Worm (Caenorhabditis elegans) whole organism, L4 larva: Measurements from ENCODE around the gene D1054.8.
A peak's percentile ranks its signal among the peaks of the same experiment; 100 is the strongest.

Experiments
- aha-1 ChIP-seq: fragments of 150-350 bp; peaks from one replicate; lab custom pipeline; 2014; ENCODE audit warnings: missing biosample characterization, missing genetic modification characterization
- ama-1 ChIP-seq: fragments of 150-350 bp; optimal IDR thresholded peaks from 2 replicates; lab custom pipeline; 2014; ENCODE audit warnings: inconsistent platforms, mixed read lengths
- ces-1 ChIP-seq: fragments of 150-350 bp; sonication (generic microtip); optimal IDR thresholded peaks from 4 replicates; lab custom pipeline; 2014; ENCODE audit warnings: missing biosample characterization, missing genetic modification reagents, missing genetic modification characterization
- dmd-8 ChIP-seq: fragments of 200-800 bp; sonication (Bioruptor generic); IDR thresholded peaks from 2 replicates; pipeline ENCODE4 v1.3.6; 2022; ENCODE audit warnings: missing genetic modification characterization, missing compliant biosample characterization
- fos-1 ChIP-seq: fragments of 150-350 bp; optimal IDR thresholded peaks from 2 replicates; lab custom pipeline; 2014; ENCODE audit warnings: missing biosample characterization, missing genetic modification characterization
- lir-3 ChIP-seq: sonication (generic microtip); optimal IDR thresholded peaks from 2 replicates; lab custom pipeline; 2016; ENCODE audit warnings: mild to moderate bottlenecking, missing genetic modification characterization, missing compliant biosample characterization
- pha-4 ChIP-seq, 2 experiments: fragments of 150-350 bp in 1 of 2; fragments of 200-800 bp in 1 of 2; sonication (Bioruptor generic) in 1 of 2; IDR thresholded peaks in 1 of 2; optimal IDR thresholded peaks in 1 of 2; 2 replicates each; pipeline versions ENCODE4 v1.3.6 to Lab custom; 2014 to 2022; ENCODE audit warnings: missing genetic modification characterization in 2 of 2, missing genetic modification reagents in 2 of 2, missing biosample characterization in 1 of 2, missing compliant biosample characterization in 1 of 2
- spr-1 ChIP-seq: sonication (generic microtip); optimal IDR thresholded peaks from 2 replicates; lab custom pipeline; 2016; ENCODE audit warnings: mild to moderate bottlenecking, missing genetic modification characterization, missing compliant biosample characterization
- unc-62 ChIP-seq, 3 experiments: fragments of 150-350 bp in 1 of 3; sonication (generic microtip); optimal IDR thresholded peaks in 2 of 3; peaks in 1 of 3; 1 replicate in 1 of 3; 2 replicates in 2 of 3; lab custom pipeline; 2014 to 2017; ENCODE audit warnings: missing biosample characterization in 3 of 3, missing genetic modification characterization in 3 of 3, missing genetic modification reagents in 3 of 3, missing genotype in 1 of 3

ce11 chrV:10760839-10761238 lies 23.3 kb upstream of the D1054.8 start:
- TF ChIP-seq spr-1 (tag; lab: Kevin White, UChicago) (no peak), dmd-8 (GFP tag; lab: Robert Waterston, UW) (no peak), ama-1 (lab: Kevin White, UChicago) (no peak), pha-4 (GFP tag; IDR thresholded peaks at IDR 0.05; lab: Robert Waterston, UW) (no peak), pha-4 (tag; optimal IDR thresholded peaks at IDR 0.05; lab: Kevin White, UChicago) (no peak), unc-62 (GFP tag; optimal IDR thresholded peaks at IDR 0.05 in 1 of 2; lab: Kevin White, UChicago) (peak in 1 of 2 experiments; percentile 94), unc-62 (tag; optimal IDR thresholded peaks at IDR 0.05; lab: Kevin White, UChicago) (no peak), ces-1 (GFP tag; lab: Kevin White, UChicago) (no peak), aha-1 (no peak), lir-3 (no peak), fos-1 (tag; lab: Kevin White, UChicago) (no peak)
